Worm (Caenorhabditis elegans): ENCODE measurements around the gene gmeb-1.

DNA sequence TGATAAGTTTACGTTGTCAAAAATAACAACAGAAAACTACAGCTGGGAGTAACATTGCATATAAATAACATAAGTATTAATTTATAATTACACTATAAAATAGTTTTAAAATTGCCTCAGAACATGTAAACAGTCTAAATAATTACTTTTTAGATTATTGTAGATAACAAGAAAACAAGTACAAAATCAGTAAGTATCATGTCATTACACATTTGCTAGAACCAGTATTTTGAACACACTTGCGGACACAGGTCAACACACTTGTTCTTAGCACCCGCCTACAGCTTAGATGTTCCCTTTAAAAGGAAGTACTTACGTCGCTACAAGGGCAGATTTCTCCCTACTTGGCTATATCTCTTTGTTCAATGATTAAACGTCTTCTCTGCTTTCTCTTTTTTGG, 14.6 kb downstream of the gmeb-1 start, which contains the start of gene F23F1.2:
- no peak for TF ChIP-seq klf-2 (GFP tag; conservative IDR thresholded peaks at IDR 0.05)
- no peak for TF ChIP-seq flt-1 (GFP tag; IDR thresholded peaks at IDR 0.05)
- no peak for TF ChIP-seq tab-1 (GFP tag; IDR thresholded peaks at IDR 0.05)
- no peak for TF ChIP-seq med-1 (GFP tag; optimal IDR thresholded peaks at IDR 0.05; ENCODE audit: insufficient read depth)
- TF ChIP-seq ztf-29 (GFP tag; IDR thresholded peaks at IDR 0.05) = no peak
- no peak for TF ChIP-seq ztf-23 (GFP tag; IDR thresholded peaks at IDR 0.05)
- no peak for TF ChIP-seq ref-1 (GFP tag; conservative IDR thresholded peaks at IDR 0.05)
- TF ChIP-seq T22C8.4 (GFP tag; IDR thresholded peaks at IDR 0.05) = no peak
